Fruit fly (Drosophila melanogaster): ENCODE results near the gene Vml.

- TF ChIP-seq CG2116 (GFP tag; optimal IDR thresholded peaks at IDR 0.05) (no peak), gce (GFP tag; IDR thresholded peaks at IDR 0.05) (no peak; the same call in 2 of the 3 replicates), CG30431 (GFP tag; optimal IDR thresholded peaks at IDR 0.05) (peak; percentile 2), mirr (GFP tag; optimal IDR thresholded peaks at IDR 0.05) (no peak), trem (tag; optimal IDR thresholded peaks at IDR 0.05) (no peak)
Measured at dm6 chrX:2321900-2322555, 46.4 kb downstream of the Vml start.

Data from whole organism, embryonic.